Fruit fly (Drosophila melanogaster) whole organism, wandering third instar larva: ENCODE results near the gene Rpp20.

Experiments used
- Abd-B ChIP-seq: fragments of >200 bp; optimal IDR thresholded peaks from 2 replicates; lab custom pipeline; 2017; ENCODE audit warnings: missing biosample characterization, missing genetic modification characterization
- Myc ChIP-seq: fragments of >200 bp; optimal IDR thresholded peaks from 2 replicates; lab custom pipeline; 2017
- OdsH ChIP-seq: fragments of 200-800 bp; sonication (Bioruptor generic); optimal IDR thresholded peaks from 2 replicates; lab custom pipeline; 2016; ENCODE audit warnings: missing biosample characterization, mild to moderate bottlenecking, missing genetic modification characterization
- Vsx2 ChIP-seq: fragments of 200-300, 225-300 bp; sonication (Bioruptor generic); optimal IDR thresholded peaks from 2 replicates; lab custom pipeline; 2018; ENCODE audit warnings: missing biosample characterization, missing genetic modification characterization; ENCODE audit not compliant: partially characterized antibody
- dsf ChIP-seq: sonication (Bioruptor generic); optimal IDR thresholded peaks from 2 replicates; lab custom pipeline; 2016; ENCODE audit warnings: missing biosample characterization, missing genetic modification characterization, borderline replicate concordance
- h ChIP-seq: fragments of 200-800 bp; sonication (Bioruptor generic); optimal IDR thresholded peaks from 3 replicates; lab custom pipeline; 2016; ENCODE audit warnings: missing biosample characterization, mild to moderate bottlenecking, missing genetic modification characterization
- lola ChIP-seq: fragments of >200 bp; optimal IDR thresholded peaks from 2 replicates; lab custom pipeline; 2017; ENCODE audit warnings: missing biosample characterization, missing genetic modification characterization
- pan ChIP-seq: fragments of >200 bp; optimal IDR thresholded peaks from 2 replicates; lab custom pipeline; 2017
- psq ChIP-seq: fragments of 200-800 bp; sonication (Bioruptor generic); optimal IDR thresholded peaks from 3 replicates; lab custom pipeline; 2017; ENCODE audit warnings: missing biosample characterization, mild to moderate bottlenecking, missing genetic modification characterization, moderate library complexity
- rgr ChIP-seq: fragments of 200-800 bp; sonication (Bioruptor generic); optimal IDR thresholded peaks from 3 replicates; lab custom pipeline; 2016; ENCODE audit warnings: missing biosample characterization, mild to moderate bottlenecking, missing genetic modification characterization
- sage ChIP-seq: fragments of 200-800 bp; sonication (Bioruptor generic); optimal IDR thresholded peaks from 2 replicates; lab custom pipeline; 2016; ENCODE audit warnings: missing biosample characterization, mild to moderate bottlenecking, missing genetic modification characterization
- sv ChIP-seq: fragments of 200-800 bp; sonication (Bioruptor generic); optimal IDR thresholded peaks from 3 replicates; lab custom pipeline; 2016; ENCODE audit warnings: missing biosample characterization, missing genetic modification characterization

DNA sequence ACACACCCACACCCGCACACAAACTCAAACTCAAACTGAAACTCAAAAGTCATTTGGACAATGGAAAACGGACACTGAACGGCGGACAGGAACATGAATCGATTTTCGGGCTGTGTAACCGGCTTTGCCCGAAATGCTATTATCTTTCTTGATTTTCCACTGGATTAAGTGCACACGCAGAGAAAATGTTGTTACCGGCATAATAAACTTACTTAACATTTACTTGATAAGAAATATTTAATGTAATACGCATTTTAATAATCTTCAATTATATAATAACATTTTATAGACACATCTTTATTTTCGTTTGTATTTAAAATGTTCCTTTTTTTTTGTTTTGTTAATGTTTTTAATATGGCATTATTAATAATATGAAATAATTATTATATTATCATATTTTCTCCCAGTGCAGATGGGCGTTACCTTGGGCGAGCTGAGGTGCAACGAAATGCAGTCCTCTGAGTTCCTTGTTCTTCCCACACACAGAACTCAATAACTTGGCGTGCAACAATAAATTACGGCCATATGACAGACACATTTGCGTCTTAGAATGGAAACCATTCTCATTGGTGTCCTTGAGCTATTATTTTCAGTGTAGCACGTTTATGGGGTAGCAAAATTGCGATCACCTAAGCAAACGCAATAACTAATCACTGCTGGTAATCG lies 20.7 kb downstream of the Rpp20 start, which contains the start of gene CG12702:
- TF ChIP-seq psq (GFP tag; lab: Kevin White, UChicago) (no peak), Vsx2 (no peak), rgr (GFP tag; lab: Kevin White, UChicago) (no peak), pan (lab: Kevin White, UChicago) (no peak), Abd-B (GFP tag; lab: Kevin White, UChicago) (no peak), h (GFP tag; lab: Kevin White, UChicago) (no peak), lola (no peak), sage (GFP tag; lab: Kevin White, UChicago) (no peak), dsf (GFP tag; lab: Kevin White, UChicago) (no peak), sv (no peak), Myc (no peak), OdsH (no peak)
